Worm (Caenorhabditis elegans) whole organism, late embryonic: ENCODE results near the gene erh-1.

ENCODE experiments used
- F13H6.1 ChIP-seq: sonication (generic microtip); optimal IDR thresholded peaks from 2 replicates; lab custom pipeline; 2016; ENCODE audit warnings: missing genetic modification characterization, missing compliant biosample characterization
- K09A11.1 ChIP-seq: sonication (generic microtip); optimal IDR thresholded peaks from 2 replicates; lab custom pipeline; 2017; ENCODE audit warnings: antibody characterized with exemption, mild to moderate bottlenecking, missing genetic modification characterization, missing compliant biosample characterization; ENCODE audit not compliant: insufficient read depth
- T23F11.4 ChIP-seq: fragments of 200-800 bp; sonication (Bioruptor generic); optimal IDR thresholded peaks from 2 replicates; lab custom pipeline; 2018; ENCODE audit warnings: mild to moderate bottlenecking, missing genetic modification characterization, missing compliant biosample characterization
- ceh-18 ChIP-seq: sonication (generic microtip); optimal IDR thresholded peaks from 2 replicates; lab custom pipeline; 2016; ENCODE audit warnings: missing genetic modification characterization, missing compliant biosample characterization
- ceh-19 ChIP-seq: fragments of 200-800 bp; sonication (Bioruptor generic); optimal IDR thresholded peaks from 2 replicates; lab custom pipeline; 2018; ENCODE audit warnings: mild to moderate bottlenecking, missing genetic modification characterization, missing compliant biosample characterization
- ceh-2 ChIP-seq: sonication (generic microtip); optimal IDR thresholded peaks from 2 replicates; lab custom pipeline; 2016; ENCODE audit warnings: missing genotype, missing genetic modification characterization, missing compliant biosample characterization
- ceh-22 ChIP-seq: sonication (generic microtip); optimal IDR thresholded peaks from 2 replicates; lab custom pipeline; 2017; ENCODE audit warnings: missing biosample characterization, missing genetic modification characterization
- ceh-30 ChIP-seq: fragments of 150-350 bp; optimal IDR thresholded peaks from 2 replicates; lab custom pipeline; 2014; ENCODE audit warnings: missing biosample characterization, missing genetic modification characterization
- ceh-31 ChIP-seq: sonication (generic microtip); optimal IDR thresholded peaks from 2 replicates; lab custom pipeline; 2016; ENCODE audit warnings: missing genetic modification characterization, missing compliant biosample characterization
- ceh-34 ChIP-seq: sonication (generic microtip); optimal IDR thresholded peaks from 2 replicates; lab custom pipeline; 2016; ENCODE audit warnings: mild to moderate bottlenecking, missing genetic modification characterization, missing compliant biosample characterization
- ceh-45 ChIP-seq: fragments of 200-800 bp; sonication (Bioruptor generic); IDR thresholded peaks from 2 replicates; pipeline ENCODE4 v1.3.6; 2022; ENCODE audit warnings: missing genetic modification reagents, missing genetic modification characterization, missing compliant biosample characterization
- che-1 ChIP-seq: sonication (generic microtip); optimal IDR thresholded peaks from 2 replicates; lab custom pipeline; 2016; ENCODE audit warnings: mild to moderate bottlenecking, missing genetic modification characterization, missing compliant biosample characterization
- dmd-4 ChIP-seq: sonication (generic microtip); optimal IDR thresholded peaks from 2 replicates; lab custom pipeline; 2016; ENCODE audit warnings: borderline replicate concordance, missing genetic modification characterization, missing compliant biosample characterization
- elt-2 ChIP-seq: sonication (generic microtip); optimal IDR thresholded peaks from 2 replicates; lab custom pipeline; 2016; ENCODE audit warnings: missing genetic modification reagents, missing genetic modification characterization, missing compliant biosample characterization
- ets-4 ChIP-seq: sonication (generic microtip); optimal IDR thresholded peaks from 2 replicates; lab custom pipeline; 2016; ENCODE audit warnings: missing genetic modification characterization, missing compliant biosample characterization
- eyg-1 ChIP-seq: sonication (generic microtip); optimal IDR thresholded peaks from 2 replicates; lab custom pipeline; 2016; ENCODE audit warnings: missing genotype, missing genetic modification characterization, missing compliant biosample characterization
- fax-1 ChIP-seq: sonication (generic microtip); optimal IDR thresholded peaks from 2 replicates; lab custom pipeline; 2016; ENCODE audit warnings: missing genotype, missing genetic modification characterization, missing compliant biosample characterization
- fkh-10 ChIP-seq: fragments of 150-350 bp; optimal IDR thresholded peaks from 2 replicates; lab custom pipeline; 2014; ENCODE audit warnings: missing biosample characterization, missing genetic modification reagents, missing genetic modification characterization
- hlh-30 ChIP-seq: sonication (generic microtip); optimal IDR thresholded peaks from 2 replicates; lab custom pipeline; 2017; ENCODE audit warnings: antibody characterized with exemption, missing genetic modification characterization, missing compliant biosample characterization; ENCODE audit not compliant: insufficient read depth
- hlh-8 ChIP-seq: sonication (generic microtip); optimal IDR thresholded peaks from 2 replicates; lab custom pipeline; 2016; ENCODE audit warnings: missing genotype, missing genetic modification characterization, missing compliant biosample characterization
- lim-6 ChIP-seq: sonication (generic microtip); optimal IDR thresholded peaks from 2 replicates; lab custom pipeline; 2016; ENCODE audit warnings: missing genetic modification characterization, missing compliant biosample characterization
- mec-3 ChIP-seq: sonication (generic microtip); optimal IDR thresholded peaks from 2 replicates; lab custom pipeline; 2016; ENCODE audit warnings: borderline replicate concordance, missing genetic modification characterization, missing compliant biosample characterization
- nfya-1 ChIP-seq: sonication (generic microtip); optimal IDR thresholded peaks from 2 replicates; lab custom pipeline; 2017; ENCODE audit warnings: missing genetic modification characterization, mild to moderate bottlenecking, missing compliant biosample characterization, antibody characterized with exemption, moderate library complexity
- nhr-11 ChIP-seq: fragments of 150-350 bp; optimal IDR thresholded peaks from 2 replicates; lab custom pipeline; 2014; ENCODE audit warnings: missing biosample characterization, missing genetic modification characterization
- nhr-232 ChIP-seq: sonication (generic microtip); optimal IDR thresholded peaks from 2 replicates; lab custom pipeline; 2016; ENCODE audit warnings: missing genetic modification characterization, missing compliant biosample characterization
- odd-2 ChIP-seq: sonication (generic microtip); optimal IDR thresholded peaks from 2 replicates; lab custom pipeline; 2017; ENCODE audit warnings: antibody characterized with exemption, mild to moderate bottlenecking, missing genetic modification characterization, missing compliant biosample characterization
- pat-9 ChIP-seq: fragments of 200-800 bp; sonication (Bioruptor generic); optimal IDR thresholded peaks from 2 replicates; lab custom pipeline; 2018; ENCODE audit warnings: mild to moderate bottlenecking, missing genetic modification characterization, moderate library complexity, missing compliant biosample characterization
- pha-4 ChIP-seq: fragments of 150-350 bp; optimal IDR thresholded peaks from 2 replicates; lab custom pipeline; 2018; ENCODE audit warnings: missing biosample characterization, missing genetic modification reagents, missing genetic modification characterization
- pqm-1 ChIP-seq: sonication (generic microtip); optimal IDR thresholded peaks from 2 replicates; lab custom pipeline; 2016; ENCODE audit warnings: missing genetic modification characterization, missing compliant biosample characterization
- rnt-1 ChIP-seq: sonication (generic microtip); optimal IDR thresholded peaks from 2 replicates; lab custom pipeline; 2016; ENCODE audit warnings: missing genetic modification characterization, missing compliant biosample characterization
- sox-2 ChIP-seq: fragments of 200-800 bp; sonication (Bioruptor generic); IDR thresholded peaks from 2 replicates; pipeline ENCODE4 v1.3.6; 2022; ENCODE audit warnings: missing genetic modification reagents, missing genetic modification characterization, missing compliant biosample characterization
- sox-4 ChIP-seq: sonication (generic microtip); optimal IDR thresholded peaks from 2 replicates; lab custom pipeline; 2017; ENCODE audit warnings: mild to moderate bottlenecking, missing genetic modification characterization, inconsistent platforms, missing compliant biosample characterization
- syd-9 ChIP-seq: sonication (generic microtip); optimal IDR thresholded peaks from 2 replicates; lab custom pipeline; 2016; ENCODE audit warnings: mild to moderate bottlenecking, missing genetic modification characterization, moderate library complexity, missing compliant biosample characterization
- tbx-2 ChIP-seq: sonication (generic microtip); optimal IDR thresholded peaks from 2 replicates; lab custom pipeline; 2016; ENCODE audit warnings: missing genetic modification characterization, missing compliant biosample characterization
- tbx-7 ChIP-seq: sonication (generic microtip); optimal IDR thresholded peaks from 2 replicates; lab custom pipeline; 2016; ENCODE audit warnings: missing genotype, missing genetic modification characterization, missing compliant biosample characterization
- ttx-3 ChIP-seq: sonication (generic microtip); optimal IDR thresholded peaks from 2 replicates; lab custom pipeline; 2016; ENCODE audit warnings: missing genetic modification reagents, missing genetic modification characterization, missing compliant biosample characterization
- unc-3 ChIP-seq, 2 experiments: fragments of 200-800 bp in 1 of 2; sonication (Bioruptor generic) in 1 of 2; sonication (generic microtip) in 1 of 2; conservative IDR thresholded peaks in 1 of 2; optimal IDR thresholded peaks in 1 of 2; 2 replicates each; pipeline versions ENCODE4 v1.3.6 to Lab custom; 2016 to 2022; ENCODE audit warnings: missing compliant biosample characterization in 2 of 2, missing genetic modification characterization in 2 of 2, missing genetic modification reagents in 1 of 2
- unc-55 ChIP-seq: sonication (generic microtip); optimal IDR thresholded peaks from 2 replicates; lab custom pipeline; 2017; ENCODE audit warnings: missing biosample characterization, missing genetic modification reagents, missing genetic modification characterization
- unc-86 ChIP-seq: sonication (generic microtip); optimal IDR thresholded peaks from 2 replicates; lab custom pipeline; 2016; ENCODE audit warnings: missing genetic modification characterization, missing compliant biosample characterization
- zip-5 ChIP-seq: sonication (generic microtip); optimal IDR thresholded peaks from 2 replicates; lab custom pipeline; 2016; ENCODE audit warnings: missing genetic modification characterization, missing compliant biosample characterization
- ztf-16 ChIP-seq: sonication (generic microtip); optimal IDR thresholded peaks from 2 replicates; lab custom pipeline; 2017; ENCODE audit warnings: missing genetic modification characterization, missing compliant biosample characterization

erh-1 gene

ce11 chrV:10560621-10561020 is 18.3 kb downstream of the erh-1 start, which contains the start of gene col-152:
TSS of gene col-152 (plus strand) at chrV:10560921.
- no peak for TF ChIP-seq dmd-4 (tag; lab: Kevin White, UChicago)
- TF ChIP-seq fax-1 (tag; lab: Kevin White, UChicago) = no peak
- TF ChIP-seq nhr-11 (tag; lab: Kevin White, UChicago) = no peak
- no peak for TF ChIP-seq ceh-45 (GFP tag; lab: Robert Waterston, UW)
- TF ChIP-seq pha-4 (tag; lab: Kevin White, UChicago) = no peak
- no peak for TF ChIP-seq mec-3 (tag; lab: Kevin White, UChicago)
- TF ChIP-seq ceh-31 (tag; lab: Kevin White, UChicago) = no peak
- no peak for TF ChIP-seq odd-2
- no peak for TF ChIP-seq sox-2 (GFP tag; lab: Robert Waterston, UW)
- no peak for TF ChIP-seq ceh-22 (tag; lab: Kevin White, UChicago)

- TF ChIP-seq rnt-1 (tag; lab: Kevin White, UChicago) = no peak
- no peak for TF ChIP-seq elt-2 (tag; lab: Kevin White, UChicago)
- TF ChIP-seq ttx-3 (tag; lab: Kevin White, UChicago) = no peak
- TF ChIP-seq ceh-2 (tag; lab: Kevin White, UChicago) = no peak
- no peak for TF ChIP-seq T23F11.4 (GFP tag; lab: Kevin White, UChicago)
- TF ChIP-seq ets-4 (tag; lab: Kevin White, UChicago) = no peak
- no peak for TF ChIP-seq pat-9
- no peak for TF ChIP-seq pha-4 (tag; lab: Kevin White, UChicago)
- TF ChIP-seq unc-55 = no peak
- no peak for TF ChIP-seq lim-6
- no peak for TF ChIP-seq fkh-10 (GFP tag; lab: Kevin White, UChicago)
- TF ChIP-seq odd-2 = no peak
- TF ChIP-seq ztf-16 (tag; lab: Kevin White, UChicago) = no peak
- TF ChIP-seq ceh-18 (tag; lab: Kevin White, UChicago) = no peak
- no peak for TF ChIP-seq ceh-19 (GFP tag; lab: Kevin White, UChicago)
- no peak for TF ChIP-seq sox-4 (tag; lab: Kevin White, UChicago)
Observed at ce11 chrV:10557676-10558075, 21.3 kb downstream of the erh-1 start, which contains the start of gene best-14. TSS of gene best-14 (plus strand) at chrV:10557976.

ce11 chrV:10557094-10557493 is 21.8 kb downstream of the erh-1 start:
- no peak for TF ChIP-seq pqm-1 (tag; lab: Kevin White, UChicago)
- no peak for TF ChIP-seq nfya-1 (tag; lab: Kevin White, UChicago)
- no peak for TF ChIP-seq eyg-1 (tag; lab: Kevin White, UChicago)
- TF ChIP-seq unc-3 (GFP tag; conservative IDR thresholded peaks at IDR 0.05; lab: Robert Waterston, UW) = no peak
- TF ChIP-seq unc-3 (tag; optimal IDR thresholded peaks at IDR 0.05; lab: Kevin White, UChicago) = no peak
- no peak for TF ChIP-seq tbx-2 (tag; lab: Kevin White, UChicago)
- no peak for TF ChIP-seq ceh-34
- no peak for TF ChIP-seq ceh-30 (tag; lab: Kevin White, UChicago)
- TF ChIP-seq hlh-8 (tag; lab: Kevin White, UChicago) = no peak

- TF ChIP-seq hlh-30 (no peak), ztf-16 (tag; lab: Kevin White, UChicago) (no peak), nfya-1 (tag; lab: Kevin White, UChicago) (no peak), nhr-232 (tag; lab: Kevin White, UChicago) (no peak), sox-2 (GFP tag; lab: Robert Waterston, UW) (no peak), unc-3 (GFP tag; conservative IDR thresholded peaks at IDR 0.05; lab: Robert Waterston, UW) (no peak), unc-3 (tag; optimal IDR thresholded peaks at IDR 0.05; lab: Kevin White, UChicago) (no peak), eyg-1 (tag; lab: Kevin White, UChicago) (no peak), syd-9 (no peak), che-1 (tag; lab: Kevin White, UChicago) (no peak), ceh-22 (tag; lab: Kevin White, UChicago) (no peak), unc-86 (tag; lab: Kevin White, UChicago) (no peak), tbx-7 (tag; lab: Kevin White, UChicago) (no peak), dmd-4 (tag; lab: Kevin White, UChicago) (no peak), ceh-2 (tag; lab: Kevin White, UChicago) (no peak), unc-55 (no peak), zip-5 (no peak), K09A11.1 (tag; lab: Kevin White, UChicago) (no peak), F13H6.1 (tag; lab: Kevin White, UChicago) (no peak), pha-4 (tag; lab: Kevin White, UChicago) (no peak), ceh-19 (GFP tag; lab: Kevin White, UChicago) (no peak)
Observed at ce11 chrV:10556362-10556761, 22.6 kb downstream of the erh-1 start.
